Worm (Caenorhabditis elegans) whole organism, midembryonic: ENCODE data around the gene T24D5.2.

Experiments used
- T22C8.4 ChIP-seq: fragments of 200-800 bp; sonication (Bioruptor generic); IDR thresholded peaks from 2 replicates; pipeline ENCODE4 v1.3.6; 2022; ENCODE audit warnings: missing genetic modification characterization, missing compliant biosample characterization
- cog-1 ChIP-seq: sonication (generic microtip); optimal IDR thresholded peaks from 2 replicates; lab custom pipeline; 2016; ENCODE audit warnings: missing genetic modification characterization, missing compliant biosample characterization
- flt-1 ChIP-seq: fragments of 200-800 bp; sonication (Bioruptor generic); IDR thresholded peaks from 2 replicates; pipeline ENCODE4 v1.3.6; 2022; ENCODE audit warnings: missing genetic modification characterization, missing compliant biosample characterization
- klf-2 ChIP-seq: fragments of 200-800 bp; sonication (Bioruptor generic); conservative IDR thresholded peaks from 2 replicates; pipeline ENCODE4 v1.3.6; 2022; ENCODE audit warnings: missing genetic modification reagents, missing genetic modification characterization, missing compliant biosample characterization
- med-1 ChIP-seq: sonication (generic microtip); optimal IDR thresholded peaks from 2 replicates; lab custom pipeline; 2017; ENCODE audit warnings: missing genetic modification characterization, mild to moderate bottlenecking, missing compliant biosample characterization, antibody characterized with exemption, missing genetic modification reagents; ENCODE audit not compliant: insufficient read depth
- ref-1 ChIP-seq: fragments of 200-800 bp; sonication (Bioruptor generic); conservative IDR thresholded peaks from 2 replicates; pipeline ENCODE4 v1.3.6; 2022; ENCODE audit warnings: missing genetic modification reagents, missing genetic modification characterization, missing compliant biosample characterization
- tab-1 ChIP-seq: fragments of 200-800 bp; sonication (Bioruptor generic); IDR thresholded peaks from 2 replicates; pipeline ENCODE4 v1.3.6; 2022; ENCODE audit warnings: missing genetic modification characterization, missing compliant biosample characterization
- ztf-23 ChIP-seq: fragments of 200-800 bp; sonication (Bioruptor generic); IDR thresholded peaks from 2 replicates; pipeline ENCODE4 v1.3.6; 2022; ENCODE audit warnings: missing genetic modification reagents, missing genetic modification characterization, missing compliant biosample characterization
- ztf-29 ChIP-seq: fragments of 200-800 bp; sonication (Bioruptor generic); IDR thresholded peaks from 2 replicates; pipeline ENCODE4 v1.3.6; 2022; ENCODE audit warnings: missing genetic modification reagents, missing genetic modification characterization, missing compliant biosample characterization

The T24D5.2 gene

ce11 chrX:12534476-12534875 is 51.8 kb downstream of the T24D5.2 start:
- TF ChIP-seq T22C8.4 (no peak), cog-1 (tag; lab: Kevin White, UChicago) (no peak), med-1 (no peak), tab-1 (GFP tag; lab: Robert Waterston, UW) (no peak), klf-2 (GFP tag; lab: Robert Waterston, UW) (no peak), flt-1 (GFP tag; lab: Robert Waterston, UW) (no peak), ztf-23 (GFP tag; lab: Robert Waterston, UW) (no peak), ztf-29 (GFP tag; lab: Robert Waterston, UW) (no peak), ref-1 (no peak)
